Worm (Caenorhabditis elegans) whole organism, young adult: ENCODE measurements around the gene M04C3.5.

Source experiments
- F55B11.4 ChIP-seq: sonication (generic microtip); optimal IDR thresholded peaks from 2 replicates; lab custom pipeline; 2016; ENCODE audit warnings: missing compliant biosample characterization, missing genetic modification characterization, borderline replicate concordance; ENCODE audit not compliant: insufficient read depth
- ZK185.1 ChIP-seq: sonication (generic microtip); optimal IDR thresholded peaks from 2 replicates; lab custom pipeline; 2016; ENCODE audit warnings: mild to moderate bottlenecking, missing genetic modification characterization, missing compliant biosample characterization; ENCODE audit not compliant: poor library complexity, severe bottlenecking
- akir-1 ChIP-seq: fragments of 200-800 bp; sonication (Bioruptor generic); optimal IDR thresholded peaks from 2 replicates; lab custom pipeline; 2018; ENCODE audit warnings: mild to moderate bottlenecking, missing genetic modification characterization, moderate library complexity, missing compliant biosample characterization
- attf-3 ChIP-seq: fragments of 200-800 bp; sonication (Bioruptor generic); conservative IDR thresholded peaks from 2 replicates; pipeline ENCODE4 v1.3.6; 2022; ENCODE audit warnings: missing genetic modification reagents, missing genetic modification characterization, missing compliant biosample characterization
- ccch-3 ChIP-seq: fragments of 200-800 bp; sonication (Bioruptor generic); optimal IDR thresholded peaks from 2 replicates; lab custom pipeline; 2018; ENCODE audit warnings: mild to moderate bottlenecking, missing genetic modification characterization, missing compliant biosample characterization
- cebp-1 ChIP-seq, 2 experiments: fragments of 200-800 bp in 1 of 2; sonication (Bioruptor generic) in 1 of 2; sonication (generic microtip) in 1 of 2; IDR thresholded peaks in 1 of 2; optimal IDR thresholded peaks in 1 of 2; 2 replicates each; pipeline versions ENCODE4 v1.3.6 to Lab custom; 2017 to 2022; ENCODE audit warnings: missing compliant biosample characterization in 2 of 2, missing genetic modification characterization in 2 of 2, mild to moderate bottlenecking in 1 of 2, missing genetic modification reagents in 1 of 2, moderate library complexity in 1 of 2
- ceh-58 ChIP-seq: fragments of 200-800 bp; sonication (Bioruptor generic); IDR thresholded peaks from 2 replicates; pipeline ENCODE4 v1.3.6; 2022; ENCODE audit warnings: missing genetic modification characterization, missing compliant biosample characterization
- die-1 ChIP-seq: sonication (generic microtip); optimal IDR thresholded peaks from 2 replicates; lab custom pipeline; 2016; ENCODE audit warnings: missing genotype, mild to moderate bottlenecking, missing genetic modification characterization, missing compliant biosample characterization
- dox-1 ChIP-seq: fragments of 200-800 bp; sonication (Bioruptor generic); IDR thresholded peaks from 2 replicates; pipeline ENCODE4 v1.3.6; 2022; ENCODE audit warnings: missing genetic modification reagents, missing genetic modification characterization, missing compliant biosample characterization
- ets-4 ChIP-seq: fragments of 200-800 bp; sonication (Bioruptor generic); optimal IDR thresholded peaks from 2 replicates; lab custom pipeline; 2018; ENCODE audit warnings: mild to moderate bottlenecking, missing genetic modification characterization, missing compliant biosample characterization
- hsf-1 ChIP-seq: fragments of 200-800 bp; sonication (Bioruptor generic); IDR thresholded peaks from 2 replicates; pipeline ENCODE4 v1.3.6; 2022; ENCODE audit warnings: missing genetic modification reagents, missing genetic modification characterization, missing compliant biosample characterization
- madf-3 ChIP-seq: fragments of 200-800 bp; sonication (Bioruptor generic); IDR thresholded peaks from 2 replicates; pipeline ENCODE4 v1.3.6; 2022; ENCODE audit warnings: missing genetic modification reagents, missing genetic modification characterization, missing compliant biosample characterization
- mxl-1 ChIP-seq: sonication (generic microtip); optimal IDR thresholded peaks from 2 replicates; lab custom pipeline; 2016; ENCODE audit warnings: missing genetic modification characterization, missing compliant biosample characterization
- nhr-27 ChIP-seq: fragments of 200-800 bp; sonication (Bioruptor generic); optimal IDR thresholded peaks from 2 replicates; lab custom pipeline; 2018; ENCODE audit warnings: mild to moderate bottlenecking, missing genetic modification characterization, moderate library complexity, missing compliant biosample characterization
- nhr-80 ChIP-seq: sonication (generic microtip); optimal IDR thresholded peaks from 2 replicates; lab custom pipeline; 2016; ENCODE audit warnings: missing genetic modification characterization, missing compliant biosample characterization
- nhr-90 ChIP-seq: sonication (generic microtip); optimal IDR thresholded peaks from 2 replicates; lab custom pipeline; 2016; ENCODE audit warnings: missing genotype, mild to moderate bottlenecking, missing genetic modification characterization, missing compliant biosample characterization
- pha-4 ChIP-seq: fragments of 150-350 bp; sonication (generic microtip); optimal IDR thresholded peaks from 2 replicates; lab custom pipeline; 2014; ENCODE audit warnings: missing biosample characterization, missing genetic modification reagents, missing genetic modification characterization
- rpc-1 ChIP-seq, 2 experiments: fragments of 150-350 bp in 1 of 2; sonication (generic microtip) in 1 of 2; optimal IDR thresholded peaks; 2 replicates each; lab custom pipeline; 2014 to 2018; ENCODE audit warnings: missing biosample characterization in 1 of 2, missing genetic modification characterization in 1 of 2, missing genetic modification reagents in 1 of 2, missing genotype in 1 of 2
- snpc-4 ChIP-seq, 5 experiments: fragments of 150-350 bp in 1 of 5; sonication (generic microtip) in 4 of 5; optimal IDR thresholded peaks; 2 replicates each; lab custom pipeline; 2014 to 2018; ENCODE audit warnings: missing genetic modification characterization in 5 of 5, missing biosample characterization in 3 of 5, antibody characterized with exemption in 2 of 5, mild to moderate bottlenecking in 2 of 5, missing compliant biosample characterization in 2 of 5, missing genotype in 2 of 5, moderate library complexity in 2 of 5, missing genetic modification reagents in 1 of 5
- tbp1 ChIP-seq: fragments of 200-800 bp; sonication (Bioruptor generic); optimal IDR thresholded peaks from 2 replicates; lab custom pipeline; 2018; ENCODE audit warnings: mild to moderate bottlenecking, missing genetic modification characterization, missing compliant biosample characterization
- tlf-1 ChIP-seq: fragments of 200-800 bp; sonication (Bioruptor generic); optimal IDR thresholded peaks from 2 replicates; lab custom pipeline; 2018; ENCODE audit warnings: mild to moderate bottlenecking, missing genetic modification characterization, missing compliant biosample characterization
- unc-62 ChIP-seq: fragments of 150-350 bp; optimal IDR thresholded peaks from 2 replicates; lab custom pipeline; 2014; ENCODE audit warnings: missing biosample characterization, missing genetic modification reagents, missing genetic modification characterization
- zfh-2 ChIP-seq: fragments of 200-800 bp; sonication (Bioruptor generic); conservative IDR thresholded peaks from 2 replicates; pipeline ENCODE4 v1.3.6; 2022; ENCODE audit warnings: missing genetic modification reagents, missing genetic modification characterization, missing compliant biosample characterization

Gene M04C3.5

ce11 chrV:19431036-19431435, 18.5 kb upstream of the M04C3.5 start, which contains the start of gene srw-85:
srw-85 (minus strand) TSS chrV:19431136.
- TF ChIP-seq F55B11.4 (no peak), cebp-1 (GFP tag; IDR thresholded peaks at IDR 0.05; lab: Robert Waterston, UW) (no peak), cebp-1 (tag; optimal IDR thresholded peaks at IDR 0.05; lab: Kevin White, UChicago) (no peak), ceh-58 (GFP tag; lab: Robert Waterston, UW) (no peak), die-1 (no peak), rpc-1 (optimal IDR thresholded peaks at IDR 0.05; lab: Kevin White, UChicago) (no peak), rpc-1 (tag; optimal IDR thresholded peaks at IDR 0.05; lab: Kevin White, UChicago) (peak; percentile 16), nhr-90 (tag; lab: Kevin White, UChicago) (no peak), ZK185.1 (tag; lab: Kevin White, UChicago) (no peak), akir-1 (GFP tag; lab: Kevin White, UChicago) (no peak)
- TF ChIP-seq, all 124 proteins: peak for 1

- TF ChIP-seq cebp-1 (GFP tag; IDR thresholded peaks at IDR 0.05; lab: Robert Waterston, UW), result peak; percentile 53; the same call in 1 of the 2 replicates
- peak; percentile 57 for TF ChIP-seq cebp-1 (tag; optimal IDR thresholded peaks at IDR 0.05; lab: Kevin White, UChicago)
- TF ChIP-seq mxl-1, result no peak
- TF ChIP-seq, all 124 proteins: peak for 1
Measured at ce11 chrV:19432030-19432429, 17.5 kb upstream of the M04C3.5 start.

- no peak for TF ChIP-seq hsf-1 (GFP tag; lab: Robert Waterston, UW)
- TF ChIP-seq pha-4 (tag; lab: Kevin White, UChicago), result no peak
- TF ChIP-seq ets-4 (GFP tag; lab: Kevin White, UChicago), result no peak
- TF ChIP-seq dox-1, result no peak
- TF ChIP-seq tlf-1, result no peak
- no peak for TF ChIP-seq attf-3
- TF ChIP-seq tbp1, result no peak
- TF ChIP-seq snpc-4 (GFP tag; optimal IDR thresholded peaks at IDR 0.05; lab: Kevin White, UChicago), result no peak
- no peak for TF ChIP-seq snpc-4 (tag; optimal IDR thresholded peaks at IDR 0.05; lab: Kevin White, UChicago)
- no peak for TF ChIP-seq rpc-1 (optimal IDR thresholded peaks at IDR 0.05; lab: Kevin White, UChicago)
- no peak for TF ChIP-seq rpc-1 (tag; optimal IDR thresholded peaks at IDR 0.05; lab: Kevin White, UChicago)
- TF ChIP-seq, all 124 proteins: peak for 0
Measured at ce11 chrV:19432972-19433371, 16.6 kb upstream of the M04C3.5 start, which contains the start of gene C25F9.11. C25F9.11 (minus strand) TSS chrV:19433072.

DNA sequence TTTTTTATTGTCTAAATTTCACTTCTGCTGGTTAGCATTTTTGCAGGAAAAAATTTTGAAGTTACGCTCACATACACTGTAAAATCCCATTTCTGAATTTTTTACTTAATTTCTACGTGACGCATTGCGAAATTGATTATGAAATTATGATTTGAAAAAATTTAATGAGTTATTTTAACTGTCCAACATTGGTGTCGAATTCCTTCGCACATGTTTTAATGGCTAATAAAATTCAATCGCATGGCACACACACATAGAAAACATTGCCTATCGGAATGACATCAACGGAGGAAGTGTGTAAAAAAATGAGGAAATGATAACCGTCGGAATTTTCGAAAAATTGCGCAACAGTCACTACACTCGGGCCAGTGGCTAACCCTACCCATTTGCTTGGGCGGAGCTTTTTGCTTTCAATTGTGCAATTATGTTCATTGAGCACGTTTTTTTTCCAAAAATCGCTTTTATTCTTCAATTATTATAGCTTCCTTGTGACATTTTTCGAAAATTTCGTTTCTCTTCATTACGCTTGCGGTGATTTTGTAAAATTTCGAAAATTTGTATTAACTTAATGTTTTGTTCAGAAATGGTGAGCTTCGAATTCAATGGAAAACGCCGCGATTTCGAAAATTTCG, 15.6 kb upstream of the M04C3.5 start, which contains the start of gene C25F9.16:
C25F9.16 (plus strand) TSS at position 582 of the 632 bp plus-strand sequence.
- TF ChIP-seq cebp-1 (GFP tag; IDR thresholded peaks at IDR 0.05; lab: Robert Waterston, UW) (peak; percentile 61; the same call in 1 of the 2 replicates), cebp-1 (tag; optimal IDR thresholded peaks at IDR 0.05; lab: Kevin White, UChicago) (peak; percentile 72), nhr-27 (no peak), ccch-3 (no peak)

DNA sequence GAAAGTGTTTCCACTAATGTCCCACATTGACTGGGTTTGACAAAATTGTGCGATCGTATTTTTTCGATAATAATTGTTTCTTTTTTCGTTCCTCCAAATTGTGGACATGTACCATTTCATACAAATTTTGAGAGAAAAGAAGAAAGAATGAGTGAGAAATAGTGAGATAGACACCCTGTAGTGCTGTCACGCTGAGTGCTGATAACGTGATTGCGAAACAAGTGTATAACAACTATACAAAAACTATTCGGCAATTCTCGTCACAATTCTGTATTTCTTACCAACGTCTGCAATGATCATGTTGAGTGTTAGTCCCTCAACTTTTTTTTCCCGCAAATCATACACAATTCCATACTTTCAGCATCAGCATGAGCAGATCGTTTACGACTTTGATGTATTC, 13.2 kb upstream of the M04C3.5 start, which contains the start of gene C25F9.14:
C25F9.14 (plus strand) TSS at position 178 of the 400 bp plus-strand sequence.
- TF ChIP-seq madf-3 (GFP tag; lab: Robert Waterston, UW) (no peak), cebp-1 (GFP tag; IDR thresholded peaks at IDR 0.05; lab: Robert Waterston, UW) (peak; percentile 51; the same call in 1 of the 2 replicates), cebp-1 (tag; optimal IDR thresholded peaks at IDR 0.05; lab: Kevin White, UChicago) (peak; percentile 80), nhr-80 (tag; lab: Kevin White, UChicago) (peak; percentile 51)

ce11 chrV:19443599-19443998, 5.9 kb upstream of the M04C3.5 start:
- TF ChIP-seq zfh-2 (GFP tag; lab: Robert Waterston, UW), result no peak
- TF ChIP-seq cebp-1 (GFP tag; IDR thresholded peaks at IDR 0.05; lab: Robert Waterston, UW), result peak; percentile 36; the same call in 1 of the 2 replicates
- TF ChIP-seq cebp-1 (tag; optimal IDR thresholded peaks at IDR 0.05; lab: Kevin White, UChicago), result peak; percentile 88
- peak; percentile 3 for TF ChIP-seq unc-62 (GFP tag; lab: Kevin White, UChicago)

DNA sequence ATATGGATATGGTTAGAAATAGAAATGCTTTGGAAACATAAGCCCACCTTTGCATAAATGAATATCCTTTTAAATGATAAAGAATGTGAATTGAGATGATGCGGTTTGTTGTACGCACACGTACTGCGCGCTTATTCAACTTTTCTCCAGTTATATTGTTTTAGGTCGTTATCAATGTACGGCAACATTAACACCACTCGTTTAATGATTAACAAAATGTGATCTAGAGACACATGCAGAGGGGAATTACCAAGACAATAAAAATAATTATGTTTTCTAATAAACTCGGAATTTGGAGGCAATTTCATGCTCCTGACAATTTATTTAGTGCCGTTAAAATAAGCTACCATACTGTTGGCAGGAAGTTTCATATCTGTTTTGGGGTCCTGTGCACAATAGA, 4.1 kb upstream of the M04C3.5 start, which contains the start of gene M04C3.1:
M04C3.1 (minus strand) TSS at position 164 of the 400 bp plus-strand sequence.
- no peak for TF ChIP-seq nhr-27
- TF ChIP-seq nhr-80 (tag; lab: Kevin White, UChicago), result peak; percentile 23
